Fruit fly (Drosophila melanogaster) whole organism: Measurements from ENCODE around the gene TfIIFalpha.

ENCODE experiments used
- pan ChIP-seq: fragments of >200 bp; optimal IDR thresholded peaks from 2 replicates; lab custom pipeline; 2017
- psq ChIP-seq: fragments of >200 bp; optimal IDR thresholded peaks from 2 replicates; lab custom pipeline; 2017
- usp ChIP-seq: fragments of >200 bp; optimal IDR thresholded peaks from 2 replicates; lab custom pipeline; 2017; ENCODE audit warnings: missing biosample characterization, missing genetic modification characterization, mixed read lengths

DNA sequence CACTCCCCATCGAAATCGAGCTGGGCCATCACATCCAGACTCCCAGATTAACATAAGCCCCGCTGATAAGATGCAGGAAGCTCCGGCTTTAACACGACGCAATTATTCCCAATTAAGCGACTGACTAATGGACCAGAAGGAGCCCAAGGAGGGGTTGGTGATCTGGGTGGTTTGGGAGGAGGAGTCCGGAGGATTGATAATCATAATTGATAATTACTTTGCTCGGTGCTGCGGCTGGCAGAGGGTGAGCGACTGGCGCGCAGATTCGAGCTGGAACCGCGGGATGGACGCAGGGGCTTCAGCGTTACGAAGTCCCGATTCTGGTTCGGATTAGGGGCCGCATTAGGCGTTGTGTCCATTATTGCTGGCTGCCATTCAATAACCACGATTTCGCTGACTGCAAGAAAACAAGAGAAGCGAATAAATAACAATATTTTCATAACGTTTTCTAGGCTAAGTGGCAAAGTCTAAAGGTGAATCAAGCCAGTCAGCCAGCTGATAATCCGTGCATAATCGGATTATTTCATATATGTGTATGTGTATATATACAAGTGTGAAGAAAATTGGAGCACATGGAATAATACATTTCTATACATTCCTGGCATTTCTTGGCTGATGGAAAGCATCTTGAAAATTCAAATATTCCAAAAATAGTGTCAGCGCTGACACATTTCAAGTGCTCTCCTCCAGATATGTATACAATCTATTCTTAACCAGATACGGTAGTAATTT lies 13.4 kb downstream of the TfIIFalpha start:
- no peak for TF ChIP-seq psq (lab: Kevin White, UChicago)
- TF ChIP-seq pan (lab: Kevin White, UChicago), result no peak
- TF ChIP-seq usp (GFP tag; lab: Kevin White, UChicago), result no peak
